Worm (Caenorhabditis elegans) whole organism, L4 larva: ENCODE measurements around the gene rbg-3.
"Not testable (repeated sequence)": the region's sequence is repeated elsewhere in the genome, so short reads cannot be mapped to it uniquely, and the experiment has no call there.

ENCODE experiments used
- T26A8.4 ChIP-seq: fragments of 200-800 bp; sonication (Bioruptor generic); IDR thresholded peaks from 2 replicates; pipeline ENCODE4 v1.3.6; 2022; ENCODE audit warnings: missing genetic modification characterization, missing compliant biosample characterization
- Y48G9A.11 ChIP-seq: fragments of 200-800 bp; sonication (Bioruptor generic); IDR thresholded peaks from 2 replicates; pipeline ENCODE4 v1.3.6; 2022; ENCODE audit warnings: missing genetic modification reagents, missing genetic modification characterization, missing compliant biosample characterization
- Y75B8A.6 ChIP-seq: fragments of 200-800 bp; sonication (Bioruptor generic); IDR thresholded peaks from 2 replicates; pipeline ENCODE4 v1.3.6; 2022; ENCODE audit warnings: missing genetic modification reagents, missing genetic modification characterization, missing compliant biosample characterization
- arid-1 ChIP-seq: fragments of 200-800 bp; sonication (Bioruptor generic); conservative IDR thresholded peaks from 2 replicates; pipeline ENCODE4 v1.3.6; 2022; ENCODE audit warnings: missing genetic modification reagents, missing genetic modification characterization, missing compliant biosample characterization
- ceh-20 ChIP-seq: fragments of 200-800 bp; sonication (Bioruptor generic); IDR thresholded peaks from 2 replicates; pipeline ENCODE4 v1.3.6; 2022; ENCODE audit warnings: missing genetic modification reagents, missing genetic modification characterization, missing compliant biosample characterization
- ceh-32 ChIP-seq: sonication (generic microtip); optimal IDR thresholded peaks from 2 replicates; lab custom pipeline; 2016; ENCODE audit warnings: mild to moderate bottlenecking, missing genetic modification characterization, missing compliant biosample characterization; ENCODE audit not compliant: poor library complexity
- ctbp-1 ChIP-seq: fragments of 200-800 bp; sonication (Bioruptor generic); IDR thresholded peaks from 2 replicates; pipeline ENCODE4 v1.3.6; 2022; ENCODE audit warnings: missing genetic modification reagents, missing genetic modification characterization, missing compliant biosample characterization
- daf-12 ChIP-seq: fragments of 150-350 bp; optimal IDR thresholded peaks from 2 replicates; lab custom pipeline; 2014; ENCODE audit warnings: missing biosample characterization, missing genetic modification reagents, missing genetic modification characterization
- dmd-6 ChIP-seq: fragments of 200-800 bp; sonication (Bioruptor generic); IDR thresholded peaks from 2 replicates; pipeline ENCODE4 v1.3.6; 2022; ENCODE audit warnings: missing genetic modification reagents, missing genetic modification characterization, missing compliant biosample characterization
- dve-1 ChIP-seq: sonication (generic microtip); optimal IDR thresholded peaks from 2 replicates; lab custom pipeline; 2017; ENCODE audit warnings: antibody characterized with exemption, mild to moderate bottlenecking, missing genetic modification characterization, missing compliant biosample characterization; ENCODE audit not compliant: insufficient read depth
- fos-1 ChIP-seq: fragments of 150-350 bp; optimal IDR thresholded peaks from 2 replicates; lab custom pipeline; 2014; ENCODE audit warnings: missing biosample characterization, missing genetic modification characterization
- gei-8 ChIP-seq: fragments of 200-800 bp; sonication (Bioruptor generic); optimal IDR thresholded peaks from 2 replicates; lab custom pipeline; 2018; ENCODE audit warnings: mild to moderate bottlenecking, missing genetic modification characterization, missing compliant biosample characterization
- hlh-11 ChIP-seq: fragments of 200-800 bp; sonication (Bioruptor generic); optimal IDR thresholded peaks from 2 replicates; lab custom pipeline; 2018; ENCODE audit warnings: mild to moderate bottlenecking, missing genetic modification characterization, missing compliant biosample characterization
- hmg-1.1 ChIP-seq: fragments of 200-800 bp; sonication (Bioruptor generic); IDR thresholded peaks from 2 replicates; pipeline ENCODE4 v1.3.6; 2022; ENCODE audit warnings: missing genetic modification reagents, missing genetic modification characterization, missing compliant biosample characterization
- jun-1 ChIP-seq: fragments of 150-350 bp; optimal IDR thresholded peaks from 2 replicates; lab custom pipeline; 2014; ENCODE audit warnings: missing biosample characterization, missing genetic modification reagents, missing genetic modification characterization
- lin-1 ChIP-seq: fragments of 200-800 bp; sonication (Bioruptor generic); IDR thresholded peaks from 2 replicates; pipeline ENCODE4 v1.3.6; 2022; ENCODE audit warnings: missing genetic modification reagents, missing genetic modification characterization, missing compliant biosample characterization
- lin-15B ChIP-seq: fragments of 150-350 bp; sonication (generic microtip); optimal IDR thresholded peaks from 3 replicates; lab custom pipeline; 2014; ENCODE audit warnings: missing biosample characterization, missing genetic modification characterization
- lin-29 ChIP-seq: fragments of 200-800 bp; sonication (Bioruptor generic); IDR thresholded peaks from 2 replicates; pipeline ENCODE4 v1.3.6; 2022; ENCODE audit warnings: missing genetic modification reagents, missing genetic modification characterization, missing compliant biosample characterization
- lin-38 ChIP-seq: fragments of 200-800 bp; sonication (Bioruptor generic); IDR thresholded peaks from 2 replicates; pipeline ENCODE4 v1.3.6; 2022; ENCODE audit warnings: missing genetic modification reagents, missing genetic modification characterization, missing compliant biosample characterization
- lsy-2 ChIP-seq, 2 experiments: fragments of 150-350 bp in 1 of 2; sonication (generic microtip) in 1 of 2; optimal IDR thresholded peaks; 2 replicates each; lab custom pipeline; 2014 to 2017; ENCODE audit warnings: missing biosample characterization in 2 of 2, missing genetic modification characterization in 2 of 2
- mdt-29 ChIP-seq: fragments of 200-800 bp; sonication (Bioruptor generic); IDR thresholded peaks from 2 replicates; pipeline ENCODE4 v1.3.6; 2022; ENCODE audit warnings: missing genetic modification reagents, missing genetic modification characterization, missing compliant biosample characterization
- nhr-10 ChIP-seq: fragments of 150-350 bp; optimal IDR thresholded peaks from 2 replicates; lab custom pipeline; 2014; ENCODE audit warnings: missing biosample characterization, missing genetic modification characterization
- nhr-102 ChIP-seq: sonication (generic microtip); optimal IDR thresholded peaks from 2 replicates; lab custom pipeline; 2016; ENCODE audit warnings: mild to moderate bottlenecking, missing genetic modification characterization, moderate library complexity, missing compliant biosample characterization
- nhr-25 ChIP-seq: sonication (generic microtip); optimal IDR thresholded peaks from 2 replicates; lab custom pipeline; 2017; ENCODE audit warnings: missing genetic modification characterization, mild to moderate bottlenecking, missing compliant biosample characterization, antibody characterized with exemption, moderate library complexity, borderline replicate concordance; ENCODE audit not compliant: insufficient read depth
- nhr-42 ChIP-seq: fragments of 200-800 bp; sonication (Bioruptor generic); IDR thresholded peaks from 2 replicates; pipeline ENCODE4 v1.3.6; 2022; ENCODE audit warnings: missing genetic modification characterization, missing compliant biosample characterization
- saeg-2 ChIP-seq: fragments of 200-800 bp; sonication (Bioruptor generic); IDR thresholded peaks from 2 replicates; pipeline ENCODE4 v1.3.6; 2022; ENCODE audit warnings: missing genetic modification reagents, missing genetic modification characterization, missing compliant biosample characterization
- set-16 ChIP-seq: fragments of 200-800 bp; sonication (Bioruptor generic); IDR thresholded peaks from 2 replicates; pipeline ENCODE4 v1.3.6; 2022; ENCODE audit warnings: missing genetic modification reagents, missing genetic modification characterization, missing compliant biosample characterization
- skn-1 ChIP-seq: fragments of 150-350 bp; optimal IDR thresholded peaks from 2 replicates; lab custom pipeline; 2014; ENCODE audit warnings: missing biosample characterization, missing genetic modification characterization
- snpc-1.2 ChIP-seq: fragments of 200-800 bp; sonication (Bioruptor generic); IDR thresholded peaks from 2 replicates; pipeline ENCODE4 v1.3.6; 2022; ENCODE audit warnings: missing genetic modification reagents, missing genetic modification characterization, missing compliant biosample characterization
- spr-1 ChIP-seq: sonication (generic microtip); optimal IDR thresholded peaks from 2 replicates; lab custom pipeline; 2016; ENCODE audit warnings: mild to moderate bottlenecking, missing genetic modification characterization, missing compliant biosample characterization
- unc-62 ChIP-seq, 3 experiments: fragments of 150-350 bp in 1 of 3; sonication (generic microtip); optimal IDR thresholded peaks in 2 of 3; peaks in 1 of 3; 1 replicate in 1 of 3; 2 replicates in 2 of 3; lab custom pipeline; 2014 to 2017; ENCODE audit warnings: missing biosample characterization in 3 of 3, missing genetic modification characterization in 3 of 3, missing genetic modification reagents in 3 of 3, missing genotype in 1 of 3
- zfp-3 ChIP-seq: fragments of 200-800 bp; sonication (Bioruptor generic); conservative IDR thresholded peaks from 2 replicates; pipeline ENCODE4 v1.3.6; 2022; ENCODE audit warnings: missing genetic modification reagents, missing genetic modification characterization, missing compliant biosample characterization

rbg-3 gene

DNA sequence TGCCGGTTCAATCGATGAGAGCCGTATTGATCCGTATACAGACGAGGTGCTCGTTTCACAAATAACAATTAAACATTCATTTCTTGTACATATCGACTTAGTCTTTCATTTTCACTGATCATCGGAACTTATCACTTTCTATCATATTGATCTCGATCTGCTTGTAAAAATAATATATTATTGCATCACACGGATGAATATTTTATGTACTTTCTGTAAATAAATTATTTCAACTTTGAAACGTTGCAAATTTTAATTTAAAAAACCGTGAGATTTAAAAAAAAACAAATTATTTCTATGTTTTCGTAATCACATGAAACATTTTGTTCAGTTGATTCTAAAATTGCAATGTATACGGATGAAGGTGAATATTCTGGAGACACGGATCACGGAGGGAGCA, 11.6 kb upstream of the rbg-3 start, which contains the start of gene twk-6:
Gene twk-6, plus strand, starts transcription at position 301 of the 400 bp plus-strand sequence.
- not testable (repeated sequence) for TF ChIP-seq fos-1 (tag; lab: Kevin White, UChicago); Y48G9A.11; daf-12 (tag; lab: Kevin White, UChicago)

DNA sequence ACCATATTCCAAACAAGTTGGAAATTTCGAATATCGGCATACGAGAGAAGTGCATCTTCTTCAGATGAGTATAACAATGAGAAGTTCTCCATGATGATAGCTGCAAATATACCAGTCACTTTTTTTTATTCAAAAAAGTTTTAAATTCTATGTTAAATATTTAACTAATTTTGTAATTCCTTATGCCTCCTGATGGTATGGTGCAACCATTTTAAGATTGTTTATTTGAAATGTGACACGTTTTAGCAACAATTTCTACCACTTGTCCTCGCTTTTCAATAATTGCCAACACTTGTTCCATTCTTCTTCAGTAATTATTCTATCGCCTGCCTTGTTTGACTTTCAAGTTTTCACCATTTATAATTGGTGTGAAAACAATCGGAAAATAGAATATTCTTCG, 8.3 kb upstream of the rbg-3 start, which contains the start of gene F17C8.6:
Gene F17C8.6, minus strand, starts transcription at position 101 of the 400 bp plus-strand sequence.
- TF ChIP-seq set-16 (GFP tag; lab: Robert Waterston, UW) (no peak), dve-1 (no peak), spr-1 (tag; lab: Kevin White, UChicago) (no peak), jun-1 (no peak), T26A8.4 (GFP tag; lab: Robert Waterston, UW) (no peak), hlh-11 (tag; lab: Kevin White, UChicago) (no peak), arid-1 (GFP tag; lab: Robert Waterston, UW) (no peak), nhr-10 (no peak), nhr-25 (no peak), lin-1 (GFP tag; lab: Robert Waterston, UW) (no peak), nhr-102 (tag; lab: Kevin White, UChicago) (no peak), lin-15B (tag; lab: Kevin White, UChicago) (no peak)

DNA sequence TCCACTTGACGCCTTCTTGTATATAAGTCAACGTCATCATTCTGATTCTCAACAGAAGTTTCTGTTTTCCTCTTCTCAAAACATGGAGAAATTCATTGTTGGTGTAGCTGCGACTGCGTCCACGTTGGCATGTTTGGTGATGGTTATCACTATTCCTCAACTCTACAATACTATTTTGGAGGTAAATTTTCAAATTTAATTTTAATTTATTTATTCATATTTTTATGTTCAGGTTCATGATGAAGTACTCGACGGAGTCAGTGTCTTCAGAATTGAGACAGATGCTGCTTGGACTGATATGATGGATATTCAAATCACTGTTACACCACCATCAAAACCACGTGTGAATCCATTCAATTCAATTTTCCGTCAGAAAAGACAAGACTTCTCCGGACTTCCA, 6.1 kb upstream of the rbg-3 start, which contains the start of gene col-89:
Gene col-89, plus strand, starts transcription at position 19 of the 400 bp plus-strand sequence.
- peak in 1 of 2 experiments; percentile 94 for TF ChIP-seq unc-62 (GFP tag; optimal IDR thresholded peaks at IDR 0.05 in 1 of 2; lab: Kevin White, UChicago)
- no peak for TF ChIP-seq unc-62 (tag; optimal IDR thresholded peaks at IDR 0.05; lab: Kevin White, UChicago)
- no peak for TF ChIP-seq ceh-32

DNA sequence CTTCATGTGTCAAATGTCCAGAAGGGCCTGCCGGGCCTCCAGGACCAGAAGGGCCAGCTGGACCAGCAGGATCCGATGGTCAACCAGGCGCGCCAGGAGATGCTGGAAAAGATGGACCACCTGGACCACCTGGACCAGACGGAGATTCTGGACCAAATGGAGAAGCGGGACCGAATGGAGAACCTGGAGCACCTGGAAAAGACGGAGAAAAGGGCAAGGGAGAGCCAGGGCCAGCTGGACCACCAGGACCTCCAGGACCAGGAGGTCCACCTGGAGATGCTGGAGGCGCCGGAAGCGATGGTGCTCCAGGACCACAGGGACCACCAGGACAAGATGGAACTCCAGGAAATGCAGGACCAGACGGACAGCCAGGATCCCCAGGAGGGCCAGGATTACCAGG, 5.6 kb upstream of the rbg-3 start:
- peak; percentile 96 for TF ChIP-seq set-16 (GFP tag; lab: Robert Waterston, UW)
- no peak for TF ChIP-seq saeg-2 (GFP tag; lab: Robert Waterston, UW)
- peak in 1 of 2 experiments; percentile 73 for TF ChIP-seq unc-62 (GFP tag; optimal IDR thresholded peaks at IDR 0.05 in 1 of 2; lab: Kevin White, UChicago)
- no peak for TF ChIP-seq unc-62 (tag; optimal IDR thresholded peaks at IDR 0.05; lab: Kevin White, UChicago)
- TF ChIP-seq skn-1 (tag; lab: Kevin White, UChicago), result no peak
- TF ChIP-seq Y75B8A.6 (GFP tag; lab: Robert Waterston, UW), result no peak
- no peak for TF ChIP-seq gei-8 (GFP tag; lab: Kevin White, UChicago)
- TF ChIP-seq, all 104 proteins: peak for 2

DNA sequence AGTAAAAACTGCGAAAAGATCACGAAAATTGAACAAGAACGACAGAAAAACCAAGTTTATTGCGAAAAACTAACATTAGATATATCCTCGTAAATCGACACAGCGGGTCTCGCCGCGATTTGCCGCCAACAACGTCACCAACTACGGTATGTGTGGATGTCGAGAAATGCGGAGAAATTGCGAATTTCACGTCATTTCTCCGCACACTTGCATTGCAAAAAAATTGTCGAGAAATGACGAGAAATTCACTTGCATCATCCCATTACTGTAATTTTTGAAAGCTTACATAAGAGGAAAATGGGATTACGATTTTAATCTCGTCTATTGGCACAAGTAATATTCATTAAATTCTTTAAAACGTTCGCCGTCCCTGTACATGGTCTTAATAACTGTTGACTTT, 1.7 kb upstream of the rbg-3 start:
- TF ChIP-seq ctbp-1 (GFP tag; lab: Robert Waterston, UW) (peak; percentile 67), nhr-42 (GFP tag; lab: Robert Waterston, UW) (0 out of 2 replicates have a peak, but pooled peaks have one; percentile 19), lsy-2 (tag; optimal IDR thresholded peaks at IDR 0.05; lab: Kevin White, UChicago) (peak in 1 of 2 experiments; percentile 38), ceh-20 (GFP tag; lab: Robert Waterston, UW) (peak; percentile 82), lin-38 (GFP tag; lab: Robert Waterston, UW) (peak; percentile 84), Y48G9A.11 (0 out of 2 replicates have a peak, but pooled peaks have one; percentile 32), mdt-29 (GFP tag; lab: Robert Waterston, UW) (0 out of 2 replicates have a peak, but pooled peaks have one; percentile 8), snpc-1.2 (GFP tag; lab: Robert Waterston, UW) (0 out of 2 replicates have a peak, but pooled peaks have one; percentile 39), arid-1 (GFP tag; lab: Robert Waterston, UW) (peak; percentile 65), T26A8.4 (GFP tag; lab: Robert Waterston, UW) (peak; percentile 77), dmd-6 (GFP tag; lab: Robert Waterston, UW) (peak; percentile 35), hmg-1.1 (peak; percentile 75), zfp-3 (GFP tag; lab: Robert Waterston, UW) (0 out of 2 replicates have a peak, but pooled peaks have one; percentile 60), lin-29 (GFP tag; lab: Robert Waterston, UW) (peak; percentile 82)
- TF ChIP-seq, all 104 proteins: peak for 14; not testable (repeated sequence) for 90
